Worm (Caenorhabditis elegans) whole organism, L2 larva: ENCODE measurements around the gene lgc-39.

ENCODE experiments used
- alr-1 ChIP-seq: fragments of 150-350 bp; optimal IDR thresholded peaks from 2 replicates; lab custom pipeline; 2014; ENCODE audit warnings: missing biosample characterization, missing genetic modification characterization
- ama-1 ChIP-seq: fragments of 150-350 bp; optimal IDR thresholded peaks from 2 replicates; lab custom pipeline; 2018; ENCODE audit warnings: inconsistent platforms
- ceh-82 ChIP-seq: fragments of 150-350 bp; optimal IDR thresholded peaks from 2 replicates; lab custom pipeline; 2014; ENCODE audit warnings: missing biosample characterization, missing genetic modification characterization
- egl-27 ChIP-seq: sonication (generic microtip); optimal IDR thresholded peaks from 3 replicates; lab custom pipeline; 2017; ENCODE audit warnings: missing biosample characterization, missing genetic modification reagents, missing genetic modification characterization
- gmeb-1 ChIP-seq: fragments of 150-350 bp; optimal IDR thresholded peaks from 2 replicates; lab custom pipeline; 2014; ENCODE audit warnings: missing biosample characterization, missing genetic modification characterization
- lsy-2 ChIP-seq, 2 experiments: fragments of 150-350 bp in 1 of 2; sonication (generic microtip) in 1 of 2; optimal IDR thresholded peaks; 2 replicates each; lab custom pipeline; 2014 to 2017; ENCODE audit warnings: missing biosample characterization in 2 of 2, missing genetic modification characterization in 2 of 2
- nhr-11 ChIP-seq: fragments of 150-350 bp; optimal IDR thresholded peaks from 2 replicates; lab custom pipeline; 2014; ENCODE audit warnings: missing biosample characterization, missing genetic modification characterization
- nhr-25 ChIP-seq: fragments of 150-350 bp; sonication (generic microtip); optimal IDR thresholded peaks from 3 replicates; lab custom pipeline; 2014; ENCODE audit warnings: missing biosample characterization, missing genetic modification characterization
- nhr-6 ChIP-seq: fragments of 150-350 bp; optimal IDR thresholded peaks from 2 replicates; lab custom pipeline; 2014; ENCODE audit warnings: missing biosample characterization, missing genetic modification characterization
- sma-9 ChIP-seq, 2 experiments: fragments of 150-350 bp in 1 of 2; sonication (generic microtip) in 1 of 2; optimal IDR thresholded peaks; 2 replicates each; lab custom pipeline; 2014 to 2016; ENCODE audit warnings: missing genetic modification characterization in 2 of 2, mild to moderate bottlenecking in 1 of 2, missing biosample characterization in 1 of 2, missing compliant biosample characterization in 1 of 2, missing genetic modification reagents in 1 of 2, moderate library complexity in 1 of 2
- snpc-4 ChIP-seq: fragments of 150-350 bp; optimal IDR thresholded peaks from 2 replicates; lab custom pipeline; 2014; ENCODE audit warnings: missing biosample characterization, missing genetic modification characterization
- zag-1 ChIP-seq: fragments of 150-350 bp; optimal IDR thresholded peaks from 2 replicates; lab custom pipeline; 2014; ENCODE audit warnings: missing biosample characterization, missing genetic modification characterization
- ztf-4 ChIP-seq: fragments of 150-350 bp; optimal IDR thresholded peaks from 2 replicates; lab custom pipeline; 2014; ENCODE audit warnings: missing biosample characterization, missing genetic modification characterization

DNA sequence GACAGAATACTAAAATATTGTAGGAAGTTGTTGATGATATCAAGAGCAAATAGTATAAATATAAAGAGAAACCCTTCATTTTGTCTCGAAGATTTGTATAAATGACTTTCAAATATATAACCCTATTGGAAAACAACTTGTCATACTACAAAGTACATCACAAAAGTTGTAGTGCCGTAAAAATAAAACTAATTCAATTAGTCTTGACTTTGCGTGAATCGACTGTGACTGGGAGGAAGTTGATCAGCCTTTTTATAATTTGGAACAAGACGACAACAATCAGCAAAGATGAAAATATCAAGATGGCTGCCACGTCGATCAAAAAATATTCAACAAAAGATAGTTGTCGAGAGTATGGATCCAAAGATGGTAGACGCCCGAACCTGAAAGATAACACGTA lies 33.4 kb upstream of the lgc-39 start, which contains the start of gene ugt-40:
- TF ChIP-seq egl-27 (tag; lab: Kevin White, UChicago) (no peak), ceh-82 (tag; lab: Kevin White, UChicago) (no peak), ama-1 (lab: Kevin White, UChicago) (no peak), alr-1 (tag; lab: Kevin White, UChicago) (no peak), lsy-2 (tag; optimal IDR thresholded peaks at IDR 0.05; lab: Kevin White, UChicago) (no peak), nhr-6 (no peak), nhr-11 (tag; lab: Kevin White, UChicago) (no peak), ztf-4 (tag; lab: Kevin White, UChicago) (no peak), zag-1 (tag; lab: Kevin White, UChicago) (no peak), snpc-4 (tag; lab: Kevin White, UChicago) (no peak), gmeb-1 (tag; lab: Kevin White, UChicago) (no peak), nhr-25 (no peak), sma-9 (GFP tag; optimal IDR thresholded peaks at IDR 0.05; lab: Kevin White, UChicago) (no peak), sma-9 (tag; optimal IDR thresholded peaks at IDR 0.05; lab: Kevin White, UChicago) (no peak)
